Worm (Caenorhabditis elegans) whole organism, midembryonic: Measurements from ENCODE around the gene F49F1.7.

Experiments
- T22C8.4 ChIP-seq: fragments of 200-800 bp; sonication (Bioruptor generic); IDR thresholded peaks from 2 replicates; pipeline ENCODE4 v1.3.6; 2022; ENCODE audit warnings: missing genetic modification characterization, missing compliant biosample characterization
- cog-1 ChIP-seq: sonication (generic microtip); optimal IDR thresholded peaks from 2 replicates; lab custom pipeline; 2016; ENCODE audit warnings: missing genetic modification characterization, missing compliant biosample characterization
- flt-1 ChIP-seq: fragments of 200-800 bp; sonication (Bioruptor generic); IDR thresholded peaks from 2 replicates; pipeline ENCODE4 v1.3.6; 2022; ENCODE audit warnings: missing genetic modification characterization, missing compliant biosample characterization
- klf-2 ChIP-seq: fragments of 200-800 bp; sonication (Bioruptor generic); conservative IDR thresholded peaks from 2 replicates; pipeline ENCODE4 v1.3.6; 2022; ENCODE audit warnings: missing genetic modification reagents, missing genetic modification characterization, missing compliant biosample characterization

DNA sequence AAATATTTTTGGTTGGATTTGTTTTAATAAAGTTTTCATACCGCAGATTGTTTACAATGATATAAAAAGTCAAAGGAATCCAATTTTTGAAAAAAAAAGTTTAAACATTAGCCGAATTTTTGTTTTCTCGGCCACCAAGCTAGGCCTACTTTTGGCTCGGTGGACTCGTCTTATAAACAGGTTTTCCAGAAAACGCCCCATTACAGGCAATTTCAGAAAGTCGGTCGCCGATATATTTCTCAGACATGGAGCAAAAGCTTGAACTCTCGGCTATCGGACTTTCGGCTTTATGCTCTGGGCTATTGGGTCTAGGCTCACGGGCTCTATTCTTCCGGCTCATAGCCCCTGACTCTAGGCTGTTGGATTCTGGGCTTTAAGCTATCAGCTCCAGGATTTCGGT lies 42.5 kb downstream of the F49F1.7 start:
- no peak for TF ChIP-seq cog-1 (tag; lab: Kevin White, UChicago)
- TF ChIP-seq klf-2, result no peak
- no peak for TF ChIP-seq flt-1 (GFP tag; lab: Robert Waterston, UW)
- TF ChIP-seq T22C8.4 (GFP tag; lab: Robert Waterston, UW), result no peak
